Fruit fly (Drosophila melanogaster): ENCODE results near the gene CG10588.

Gene CG10588

DNA sequence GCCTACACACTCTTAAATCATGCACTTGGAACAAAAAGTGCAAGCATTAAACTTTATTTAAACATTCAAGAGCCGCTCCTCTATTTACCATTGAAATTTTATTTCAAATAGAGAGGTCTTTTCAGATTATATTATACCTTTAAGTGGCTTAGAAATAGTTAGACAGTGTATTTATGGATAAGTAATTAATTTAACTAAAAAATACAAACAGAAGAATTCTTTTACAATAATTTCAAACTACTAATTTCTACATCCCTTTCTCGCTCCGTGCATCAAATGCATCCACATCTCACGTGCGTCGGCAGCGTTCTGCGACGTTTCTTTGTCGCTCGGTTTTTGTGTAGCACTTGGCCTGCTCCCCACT lies 6.6 kb upstream of the CG10588 start (continued):
- TF ChIP-seq Fer2 (tag; optimal IDR thresholded peaks at IDR 0.05): no peak
- no peak for TF ChIP-seq sna (GFP tag; IDR thresholded peaks at IDR 0.05; ENCODE audit: partially characterized antibody)
- no peak for TF ChIP-seq ac (GFP tag; optimal IDR thresholded peaks at IDR 0.05)
- no peak for TF ChIP-seq Dref (GFP tag; IDR thresholded peaks at IDR 0.05)
- TF ChIP-seq Doc2 (GFP tag; IDR thresholded peaks at IDR 0.05): no peak
- no peak for TF ChIP-seq Hand (GFP tag; optimal IDR thresholded peaks at IDR 0.05)
- TF ChIP-seq CG10543 (GFP tag; optimal IDR thresholded peaks at IDR 0.05): no peak
- TF ChIP-seq dan (GFP tag; IDR thresholded peaks at IDR 0.05): no peak
- TF ChIP-seq CG1024 (GFP tag; IDR thresholded peaks at IDR 0.05): no peak
- TF ChIP-seq CG11696 (GFP tag; IDR thresholded peaks at IDR 0.05): no peak
- TF ChIP-seq CG1603 (tag; optimal IDR thresholded peaks at IDR 0.05): peak; percentile 29
- TF ChIP-seq ssp (GFP tag; IDR thresholded peaks at IDR 0.05): peak; percentile 44
- TF ChIP-seq HmgD (GFP tag; optimal IDR thresholded peaks at IDR 0.05): no peak
- peak; percentile 74 for TF ChIP-seq CG17361 (GFP tag; IDR thresholded peaks at IDR 0.05)
- peak; percentile 51 for TF ChIP-seq Abd-B (GFP tag; optimal IDR thresholded peaks at IDR 0.05)
- peak; percentile 15; the same call in 1 of the 2 replicates for TF ChIP-seq CG3847 (GFP tag; IDR thresholded peaks at IDR 0.05)
- TF ChIP-seq CG14667 (GFP tag; IDR thresholded peaks at IDR 0.05): no peak
- no peak for TF ChIP-seq abd-A (tag; optimal IDR thresholded peaks at IDR 0.05)
- no peak for TF ChIP-seq shn (GFP tag; optimal IDR thresholded peaks at IDR 0.05)
- TF ChIP-seq CG33557 (GFP tag; optimal IDR thresholded peaks at IDR 0.05): peak; percentile 70
- TF ChIP-seq her (GFP tag; optimal IDR thresholded peaks at IDR 0.05): no peak
- no peak for TF ChIP-seq chm (GFP tag; IDR thresholded peaks at IDR 0.05)
- no peak for TF ChIP-seq pzg (GFP tag; optimal IDR thresholded peaks at IDR 0.05)
- TF ChIP-seq CG5180 (GFP tag; optimal IDR thresholded peaks at IDR 0.05): peak; percentile 56
- TF ChIP-seq usp (GFP tag; optimal IDR thresholded peaks at IDR 0.05): no peak
- TF ChIP-seq Opbp (GFP tag; IDR thresholded peaks at IDR 0.05; ENCODE audit: partially characterized antibody): no peak
- peak; percentile 28 for TF ChIP-seq CG10462 (GFP tag; optimal IDR thresholded peaks at IDR 0.05)
- peak; percentile 76 for TF ChIP-seq CoRest (tag; optimal IDR thresholded peaks at IDR 0.05)
- TF ChIP-seq row (GFP tag; IDR thresholded peaks at IDR 0.05): peak; percentile 70
- TF ChIP-seq CG5953 (GFP tag; IDR thresholded peaks at IDR 0.05): no peak
- no peak for TF ChIP-seq Dip3 (GFP tag; optimal IDR thresholded peaks at IDR 0.05)
- TF ChIP-seq CG9932 (GFP tag; IDR thresholded peaks at IDR 0.05): no peak
- no peak for TF ChIP-seq NC2α (GFP tag; optimal IDR thresholded peaks at IDR 0.05)
- TF ChIP-seq Hsf (GFP tag; optimal IDR thresholded peaks at IDR 0.05): peak; percentile 60
- peak; percentile 2 for TF ChIP-seq chn (GFP tag; optimal IDR thresholded peaks at IDR 0.05)
- TF ChIP-seq CG17328 (GFP tag; IDR thresholded peaks at IDR 0.05): peak; percentile 60; the same call in 1 of the 2 replicates
- peak; percentile 38; the same call in 1 of the 3 replicates for TF ChIP-seq CG14050 (GFP tag; IDR thresholded peaks at IDR 0.05)
- no peak for TF ChIP-seq CG2129 (GFP tag; IDR thresholded peaks at IDR 0.05; ENCODE audit: partially characterized antibody)
- peak; percentile 30 for TF ChIP-seq CG30020 (tag; optimal IDR thresholded peaks at IDR 0.05)
- no peak for TF ChIP-seq sug (tag; optimal IDR thresholded peaks at IDR 0.05)
- TF ChIP-seq E2f1 (GFP tag; IDR thresholded peaks at IDR 0.05): no peak
- TF ChIP-seq CG17912 (GFP tag; optimal IDR thresholded peaks at IDR 0.05): no peak
- peak; percentile 51 for TF ChIP-seq Six4 (GFP tag; optimal IDR thresholded peaks at IDR 0.05)
- TF ChIP-seq CG31365 (tag; optimal IDR thresholded peaks at IDR 0.05): no peak
- TF ChIP-seq Dip2 (GFP tag; IDR thresholded peaks at IDR 0.05): no peak
- no peak for TF ChIP-seq CG31388 (GFP tag; optimal IDR thresholded peaks at IDR 0.05)
- TF ChIP-seq CG2875 (GFP tag; optimal IDR thresholded peaks at IDR 0.05): peak; percentile 58
- no peak for TF ChIP-seq jigr1 (GFP tag; IDR thresholded peaks at IDR 0.05)
- TF ChIP-seq CG6272 (GFP tag; IDR thresholded peaks at IDR 0.05): no peak
- TF ChIP-seq CG6683 (GFP tag; optimal IDR thresholded peaks at IDR 0.05): no peak
- no peak for TF ChIP-seq da (GFP tag; optimal IDR thresholded peaks at IDR 0.05)
- peak; percentile 68 for TF ChIP-seq Spps (tag; optimal IDR thresholded peaks at IDR 0.05)
- peak; percentile 97 for TF ChIP-seq sens (GFP tag)

Data from whole organism, embryonic.